Worm (Caenorhabditis elegans) whole organism, late embryonic: ENCODE results near the gene F35A5.5.

Experiments used
- C38D4.7 ChIP-seq: fragments of 200-800 bp; sonication (Bioruptor generic); optimal IDR thresholded peaks from 2 replicates; lab custom pipeline; 2018; ENCODE audit warnings: mild to moderate bottlenecking, missing genetic modification characterization, moderate library complexity, missing compliant biosample characterization
- F13H6.1 ChIP-seq: sonication (generic microtip); optimal IDR thresholded peaks from 2 replicates; lab custom pipeline; 2016; ENCODE audit warnings: missing genetic modification characterization, missing compliant biosample characterization
- K02D7.2 ChIP-seq: sonication (generic microtip); optimal IDR thresholded peaks from 2 replicates; lab custom pipeline; 2017; ENCODE audit warnings: mild to moderate bottlenecking, missing genetic modification characterization, missing compliant biosample characterization
- Y22D7AL.16 ChIP-seq: sonication (generic microtip); optimal IDR thresholded peaks from 2 replicates; lab custom pipeline; 2016; ENCODE audit warnings: missing genetic modification characterization, missing compliant biosample characterization
- ahr-1 ChIP-seq: sonication (generic microtip); optimal IDR thresholded peaks from 2 replicates; lab custom pipeline; 2016; ENCODE audit warnings: missing genetic modification characterization, missing compliant biosample characterization
- ceh-18 ChIP-seq: sonication (generic microtip); optimal IDR thresholded peaks from 2 replicates; lab custom pipeline; 2016; ENCODE audit warnings: missing genetic modification characterization, missing compliant biosample characterization
- ceh-22 ChIP-seq: sonication (generic microtip); optimal IDR thresholded peaks from 2 replicates; lab custom pipeline; 2017; ENCODE audit warnings: missing biosample characterization, missing genetic modification characterization
- ceh-24 ChIP-seq: sonication (generic microtip); optimal IDR thresholded peaks from 2 replicates; lab custom pipeline; 2016; ENCODE audit warnings: mild to moderate bottlenecking, missing genetic modification characterization, missing compliant biosample characterization
- ceh-30 ChIP-seq: fragments of 150-350 bp; optimal IDR thresholded peaks from 2 replicates; lab custom pipeline; 2014; ENCODE audit warnings: missing biosample characterization, missing genetic modification characterization
- ceh-45 ChIP-seq: fragments of 200-800 bp; sonication (Bioruptor generic); IDR thresholded peaks from 2 replicates; pipeline ENCODE4 v1.3.6; 2022; ENCODE audit warnings: missing genetic modification reagents, missing genetic modification characterization, missing compliant biosample characterization
- ceh-48 ChIP-seq: sonication (generic microtip); optimal IDR thresholded peaks from 2 replicates; lab custom pipeline; 2016; ENCODE audit warnings: missing genetic modification characterization, inconsistent platforms, missing compliant biosample characterization
- ceh-6 ChIP-seq: fragments of 200-800 bp; sonication (Bioruptor generic); optimal IDR thresholded peaks from 2 replicates; lab custom pipeline; 2018; ENCODE audit warnings: mild to moderate bottlenecking, missing genetic modification characterization, missing compliant biosample characterization
- ceh-9 ChIP-seq: sonication (generic microtip); optimal IDR thresholded peaks from 2 replicates; lab custom pipeline; 2016; ENCODE audit warnings: mild to moderate bottlenecking, missing genetic modification characterization, inconsistent platforms, missing compliant biosample characterization
- che-1 ChIP-seq: sonication (generic microtip); optimal IDR thresholded peaks from 2 replicates; lab custom pipeline; 2016; ENCODE audit warnings: mild to moderate bottlenecking, missing genetic modification characterization, missing compliant biosample characterization
- dve-1 ChIP-seq: sonication (generic microtip); optimal IDR thresholded peaks from 2 replicates; lab custom pipeline; 2017; ENCODE audit warnings: antibody characterized with exemption, mild to moderate bottlenecking, missing genetic modification characterization, missing compliant biosample characterization
- elt-2 ChIP-seq: sonication (generic microtip); optimal IDR thresholded peaks from 2 replicates; lab custom pipeline; 2016; ENCODE audit warnings: missing genetic modification reagents, missing genetic modification characterization, missing compliant biosample characterization
- elt-4 ChIP-seq: sonication (generic microtip); optimal IDR thresholded peaks from 2 replicates; lab custom pipeline; 2016; ENCODE audit warnings: missing genetic modification characterization, missing compliant biosample characterization
- fax-1 ChIP-seq: sonication (generic microtip); optimal IDR thresholded peaks from 2 replicates; lab custom pipeline; 2016; ENCODE audit warnings: missing genotype, missing genetic modification characterization, missing compliant biosample characterization
- fkh-6 ChIP-seq: sonication (generic microtip); optimal IDR thresholded peaks from 2 replicates; lab custom pipeline; 2016; ENCODE audit warnings: missing genetic modification characterization, missing compliant biosample characterization
- hlh-13 ChIP-seq: fragments of 200-800 bp; sonication (Bioruptor generic); optimal IDR thresholded peaks from 2 replicates; lab custom pipeline; 2018; ENCODE audit warnings: mild to moderate bottlenecking, missing genetic modification characterization, missing compliant biosample characterization
- hlh-30 ChIP-seq: sonication (generic microtip); optimal IDR thresholded peaks from 2 replicates; lab custom pipeline; 2017; ENCODE audit warnings: antibody characterized with exemption, missing genetic modification characterization, missing compliant biosample characterization; ENCODE audit not compliant: insufficient read depth
- hlh-6 ChIP-seq: sonication (generic microtip); optimal IDR thresholded peaks from 2 replicates; lab custom pipeline; 2016; ENCODE audit warnings: missing genotype, missing genetic modification characterization, missing compliant biosample characterization
- lim-6 ChIP-seq: sonication (generic microtip); optimal IDR thresholded peaks from 2 replicates; lab custom pipeline; 2016; ENCODE audit warnings: missing genetic modification characterization, missing compliant biosample characterization
- lin-11 ChIP-seq: fragments of 200-800 bp; sonication (Bioruptor generic); optimal IDR thresholded peaks from 2 replicates; lab custom pipeline; 2018; ENCODE audit warnings: mild to moderate bottlenecking, missing genetic modification characterization, missing compliant biosample characterization
- mec-3 ChIP-seq: sonication (generic microtip); optimal IDR thresholded peaks from 2 replicates; lab custom pipeline; 2016; ENCODE audit warnings: borderline replicate concordance, missing genetic modification characterization, missing compliant biosample characterization
- nfya-1 ChIP-seq: sonication (generic microtip); optimal IDR thresholded peaks from 2 replicates; lab custom pipeline; 2017; ENCODE audit warnings: missing genetic modification characterization, mild to moderate bottlenecking, missing compliant biosample characterization, antibody characterized with exemption, moderate library complexity
- nhr-232 ChIP-seq: sonication (generic microtip); optimal IDR thresholded peaks from 2 replicates; lab custom pipeline; 2016; ENCODE audit warnings: missing genetic modification characterization, missing compliant biosample characterization
- npax-4 ChIP-seq: sonication (generic microtip); optimal IDR thresholded peaks from 2 replicates; lab custom pipeline; 2016; ENCODE audit warnings: missing genetic modification characterization, missing compliant biosample characterization
- pha-4 ChIP-seq: fragments of 150-350 bp; optimal IDR thresholded peaks from 2 replicates; lab custom pipeline; 2018; ENCODE audit warnings: missing biosample characterization, missing genetic modification reagents, missing genetic modification characterization
- pqm-1 ChIP-seq: sonication (generic microtip); optimal IDR thresholded peaks from 2 replicates; lab custom pipeline; 2016; ENCODE audit warnings: missing genetic modification characterization, missing compliant biosample characterization
- pros-1 ChIP-seq: fragments of 150-350 bp; optimal IDR thresholded peaks from 2 replicates; lab custom pipeline; 2014; ENCODE audit warnings: missing biosample characterization, missing genetic modification reagents, missing genetic modification characterization
- sdc-2 ChIP-seq: sonication (generic microtip); optimal IDR thresholded peaks from 2 replicates; lab custom pipeline; 2016; ENCODE audit warnings: missing genotype, missing genetic modification characterization, missing compliant biosample characterization
- sox-2 ChIP-seq: fragments of 200-800 bp; sonication (Bioruptor generic); IDR thresholded peaks from 2 replicates; pipeline ENCODE4 v1.3.6; 2022; ENCODE audit warnings: missing genetic modification reagents, missing genetic modification characterization, missing compliant biosample characterization
- sox-4 ChIP-seq: sonication (generic microtip); optimal IDR thresholded peaks from 2 replicates; lab custom pipeline; 2017; ENCODE audit warnings: mild to moderate bottlenecking, missing genetic modification characterization, inconsistent platforms, missing compliant biosample characterization
- syd-9 ChIP-seq: sonication (generic microtip); optimal IDR thresholded peaks from 2 replicates; lab custom pipeline; 2016; ENCODE audit warnings: mild to moderate bottlenecking, missing genetic modification characterization, moderate library complexity, missing compliant biosample characterization
- tbx-2 ChIP-seq: sonication (generic microtip); optimal IDR thresholded peaks from 2 replicates; lab custom pipeline; 2016; ENCODE audit warnings: missing genetic modification characterization, missing compliant biosample characterization
- tbx-7 ChIP-seq: sonication (generic microtip); optimal IDR thresholded peaks from 2 replicates; lab custom pipeline; 2016; ENCODE audit warnings: missing genotype, missing genetic modification characterization, missing compliant biosample characterization
- ttx-3 ChIP-seq: sonication (generic microtip); optimal IDR thresholded peaks from 2 replicates; lab custom pipeline; 2016; ENCODE audit warnings: missing genetic modification reagents, missing genetic modification characterization, missing compliant biosample characterization
- unc-42 ChIP-seq: sonication (generic microtip); optimal IDR thresholded peaks from 2 replicates; lab custom pipeline; 2016; ENCODE audit warnings: missing genotype, missing genetic modification characterization, missing compliant biosample characterization

Gene F35A5.5

DNA sequence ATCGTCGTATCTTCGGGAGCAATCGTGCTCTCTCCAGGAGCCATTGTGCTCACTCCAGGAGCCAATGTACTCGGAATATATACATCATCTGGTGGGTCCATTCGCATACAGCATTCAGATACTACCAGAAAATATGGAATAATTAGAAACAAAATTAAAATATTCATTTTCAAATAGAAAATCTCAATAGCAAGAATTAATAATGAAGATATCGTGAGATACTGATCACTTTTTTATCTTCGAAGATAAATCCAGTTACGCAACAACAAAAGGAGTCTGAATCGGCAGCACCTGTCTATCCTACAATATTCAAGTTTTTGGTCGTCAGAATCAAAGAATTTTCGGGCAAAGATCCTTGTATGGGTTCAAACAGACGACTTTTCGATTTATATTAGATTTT, 26.8 kb downstream of the F35A5.5 start, which contains the start of gene F47B7.5:
TSS of gene F47B7.5 (minus strand) at position 101 of the 400 bp plus-strand sequence.
- TF ChIP-seq fkh-6 (tag; lab: Kevin White, UChicago) (no peak), sox-2 (no peak), ahr-1 (tag; lab: Kevin White, UChicago) (no peak), nhr-232 (tag; lab: Kevin White, UChicago) (no peak)

DNA sequence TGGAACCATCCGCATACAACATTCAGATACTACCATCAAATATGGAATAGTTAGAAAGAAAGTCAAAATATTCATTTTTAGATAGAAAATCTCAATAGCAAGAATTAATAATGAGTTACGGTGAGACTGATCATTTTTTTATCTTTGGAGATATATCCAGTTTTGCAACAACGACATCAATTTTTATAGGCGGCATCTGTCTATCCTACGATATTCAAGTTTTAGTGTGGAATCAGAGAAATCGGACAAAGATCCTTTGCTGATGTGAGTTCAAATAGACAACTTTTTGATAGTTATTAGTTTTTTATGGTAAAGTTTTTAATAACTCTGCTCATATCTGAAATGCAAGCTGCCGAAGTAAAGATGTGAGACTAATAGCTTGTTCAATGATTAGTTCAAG, 29.0 kb downstream of the F35A5.5 start, which contains the start of gene F47B7.4:
TSS of gene F47B7.4 (minus strand) at position 101 of the 400 bp plus-strand sequence.
- TF ChIP-seq hlh-13 (no peak), ceh-6 (no peak), ceh-30 (tag; lab: Kevin White, UChicago) (no peak), pha-4 (no peak), ttx-3 (tag; lab: Kevin White, UChicago) (no peak), mec-3 (tag; lab: Kevin White, UChicago) (no peak), syd-9 (tag; lab: Kevin White, UChicago) (no peak), nhr-232 (tag; lab: Kevin White, UChicago) (no peak), F13H6.1 (tag; lab: Kevin White, UChicago) (no peak), fkh-6 (tag; lab: Kevin White, UChicago) (no peak)

DNA sequence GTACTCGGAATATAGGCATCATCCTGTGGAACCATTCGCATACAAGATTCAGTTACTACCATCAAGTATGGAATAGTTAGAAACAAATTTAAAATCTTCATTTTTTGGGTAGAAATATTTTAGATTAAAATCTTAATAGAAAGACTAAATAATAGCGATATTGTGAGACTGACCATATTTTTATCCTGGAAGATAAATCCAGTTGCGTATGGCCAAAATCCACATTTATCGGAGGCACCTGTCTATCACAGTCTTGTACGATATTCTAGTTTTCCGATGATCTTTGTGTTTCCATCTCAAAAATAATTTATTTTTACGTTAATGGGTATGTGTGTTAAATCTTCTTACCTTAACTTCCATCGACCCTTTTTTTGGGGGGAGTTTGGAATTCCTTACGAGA, 31.2 kb downstream of the F35A5.5 start, which contains the start of gene F47B7.3:
TSS of gene F47B7.3 (minus strand) at position 101 of the 400 bp plus-strand sequence.
- TF ChIP-seq sox-4 (tag; lab: Kevin White, UChicago) (no peak), syd-9 (tag; lab: Kevin White, UChicago) (no peak), npax-4 (no peak), unc-42 (tag; lab: Kevin White, UChicago) (no peak), dve-1 (tag; lab: Kevin White, UChicago) (no peak), ceh-22 (no peak), Y22D7AL.16 (tag; lab: Kevin White, UChicago) (no peak), ceh-30 (tag; lab: Kevin White, UChicago) (no peak), lin-11 (tag; lab: Kevin White, UChicago) (no peak), nfya-1 (tag; lab: Kevin White, UChicago) (no peak), fkh-6 (tag; lab: Kevin White, UChicago) (no peak), hlh-13 (no peak), elt-4 (tag; lab: Kevin White, UChicago) (no peak), tbx-2 (tag; lab: Kevin White, UChicago) (no peak), fax-1 (tag; lab: Kevin White, UChicago) (no peak), K02D7.2 (tag; lab: Kevin White, UChicago) (no peak), sox-2 (no peak)

DNA sequence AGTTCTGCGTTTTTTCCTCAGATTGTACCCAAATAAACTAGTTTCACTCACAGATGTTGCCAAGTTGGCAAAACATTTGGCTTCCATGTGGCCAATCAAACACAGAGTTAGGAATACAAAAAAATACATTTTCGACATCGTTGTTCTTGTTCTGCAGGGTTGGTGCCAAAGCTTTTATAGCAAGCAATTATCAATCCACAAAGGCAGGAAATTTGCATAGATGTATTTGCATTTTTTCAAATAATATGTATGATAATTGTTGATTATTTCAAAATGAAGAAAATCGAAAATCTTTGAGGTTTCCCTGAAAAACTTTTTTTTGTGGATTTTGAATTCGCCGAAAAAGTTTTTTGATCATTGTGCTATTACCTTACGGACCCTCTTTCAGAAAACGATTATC, 33.1 kb downstream of the F35A5.5 start, which contains the start of gene T14G12.11:
TSS of gene T14G12.11 (minus strand) at position 138 of the 400 bp plus-strand sequence.
- no peak for TF ChIP-seq ceh-45 (GFP tag; lab: Robert Waterston, UW)
- TF ChIP-seq fkh-6 (tag; lab: Kevin White, UChicago), result no peak
- TF ChIP-seq ceh-18 (tag; lab: Kevin White, UChicago), result no peak
- TF ChIP-seq ceh-24, result no peak
- no peak for TF ChIP-seq lin-11 (tag; lab: Kevin White, UChicago)
- TF ChIP-seq hlh-6 (tag; lab: Kevin White, UChicago), result no peak
- TF ChIP-seq hlh-30 (tag; lab: Kevin White, UChicago), result no peak
- TF ChIP-seq sdc-2, result no peak
- TF ChIP-seq nhr-232 (tag; lab: Kevin White, UChicago), result no peak
- no peak for TF ChIP-seq elt-2
- TF ChIP-seq pqm-1 (tag; lab: Kevin White, UChicago), result no peak
- no peak for TF ChIP-seq ceh-9 (tag; lab: Kevin White, UChicago)

DNA sequence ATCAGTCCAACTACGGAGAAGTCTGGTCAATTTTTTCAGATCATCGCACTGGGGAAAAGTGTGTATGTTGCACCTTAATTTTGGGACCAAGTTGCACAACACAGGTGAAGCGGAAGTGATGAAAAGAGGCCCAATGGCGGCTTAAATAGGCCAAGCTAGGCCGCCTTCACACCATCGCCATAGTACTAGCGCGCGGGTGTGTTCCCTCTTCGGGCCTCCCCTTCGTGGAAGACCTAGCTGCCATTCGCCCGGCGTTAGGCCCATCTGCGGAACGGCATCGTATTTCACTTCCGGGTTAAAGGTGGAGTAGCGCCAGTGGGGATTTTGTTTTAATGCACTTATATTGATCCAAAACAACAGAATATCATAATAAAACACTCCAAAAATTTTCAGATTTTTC, 35.7 kb downstream of the F35A5.5 start:
- TF ChIP-seq C38D4.7 (GFP tag; lab: Kevin White, UChicago), result no peak
- no peak for TF ChIP-seq tbx-7
- no peak for TF ChIP-seq elt-4 (tag; lab: Kevin White, UChicago)
- TF ChIP-seq ceh-48 (tag; lab: Kevin White, UChicago), result no peak
- TF ChIP-seq pros-1 (tag; lab: Kevin White, UChicago), result no peak
- TF ChIP-seq Y22D7AL.16 (tag; lab: Kevin White, UChicago), result no peak
- TF ChIP-seq che-1 (tag; lab: Kevin White, UChicago), result no peak
- no peak for TF ChIP-seq ahr-1 (tag; lab: Kevin White, UChicago)
- TF ChIP-seq lim-6 (tag; lab: Kevin White, UChicago), result no peak
- no peak for TF ChIP-seq dve-1 (tag; lab: Kevin White, UChicago)
